Fruit fly (Drosophila melanogaster): ENCODE results near the gene CG7326.

The CG7326 gene

dm6 chrX:18857916-18858315 lies 5.7 kb downstream of the CG7326 start, which contains the start of gene Usp39:
TSS of gene Usp39 (plus strand) at chrX:18858203.
- TF ChIP-seq pzg (GFP tag; optimal IDR thresholded peaks at IDR 0.05) (peak; percentile 49), CG6791 (GFP tag; IDR thresholded peaks at IDR 0.05; ENCODE audit: partially characterized antibody) (peak; percentile 82), CG17361 (GFP tag; IDR thresholded peaks at IDR 0.05) (peak; percentile 61; the same call in 2 of the 3 replicates), CG13287 (GFP tag; IDR thresholded peaks at IDR 0.05; ENCODE audit: partially characterized antibody) (peak; percentile 53), eve (GFP tag; optimal IDR thresholded peaks at IDR 0.05) (no peak), CG34224 (GFP tag; IDR thresholded peaks at IDR 0.05; ENCODE audit: partially characterized antibody) (peak; percentile 56), Ssrp (tag; optimal IDR thresholded peaks at IDR 0.05) (peak; percentile 29), zen (tag; optimal IDR thresholded peaks at IDR 0.05) (peak; percentile 27), ttk (GFP tag; IDR thresholded peaks at IDR 0.05) (no peak), hb (GFP tag; IDR thresholded peaks at IDR 0.05; ENCODE audit: partially characterized antibody) (0 out of 3 replicates have a peak, but pooled peaks have one; percentile 53), slbo (GFP tag; IDR thresholded peaks at IDR 0.05) (peak; percentile 69), BEAF-32 (GFP tag; optimal IDR thresholded peaks at IDR 0.05) (peak; percentile 61), bbx (GFP tag; IDR thresholded peaks at IDR 0.05; ENCODE audit: partially characterized antibody) (peak; percentile 66), CG14860 (GFP tag; IDR thresholded peaks at IDR 0.05; ENCODE audit: partially characterized antibody) (peak; percentile 61; the same call in 2 of the 3 replicates), CG12391 (tag; optimal IDR thresholded peaks at IDR 0.05) (peak; percentile 62), CG32532 (GFP tag; IDR thresholded peaks at IDR 0.05) (0 out of 2 replicates have a peak, but pooled peaks have one; percentile 23), az2 (GFP tag; optimal IDR thresholded peaks at IDR 0.05) (peak; percentile 31), cad (GFP tag; optimal IDR thresholded peaks at IDR 0.05) (no peak), CHES-1-like (GFP tag; optimal IDR thresholded peaks at IDR 0.05) (peak; percentile 19), Dbx (GFP tag; IDR thresholded peaks at IDR 0.05) (no peak), YL-1 (GFP tag; optimal IDR thresholded peaks at IDR 0.05) (peak; percentile 35), CG11456 (GFP tag; IDR thresholded peaks at IDR 0.05) (peak; percentile 46; the same call in 1 of the 3 replicates), CG30403 (GFP tag; optimal IDR thresholded peaks at IDR 0.05) (peak; percentile 50), CG8281 (tag; optimal IDR thresholded peaks at IDR 0.05) (no peak), CG1602 (GFP tag; optimal IDR thresholded peaks at IDR 0.05) (peak; percentile 18), Opbp (GFP tag; IDR thresholded peaks at IDR 0.05; ENCODE audit: partially characterized antibody) (0 out of 3 replicates have a peak, but pooled peaks have one; percentile 21), cas (GFP tag; IDR thresholded peaks at IDR 0.05) (no peak), CG2712 (tag; optimal IDR thresholded peaks at IDR 0.05) (peak; percentile 32), CG12104 (GFP tag; optimal IDR thresholded peaks at IDR 0.05) (no peak), CG4617 (GFP tag; optimal IDR thresholded peaks at IDR 0.05; ENCODE audit: borderline replicate concordance) (peak; percentile 12), CG34422 (GFP tag; IDR thresholded peaks at IDR 0.05) (peak; percentile 76), CG15514 (GFP tag; optimal IDR thresholded peaks at IDR 0.05) (peak; percentile 56), fd64A (GFP tag; optimal IDR thresholded peaks at IDR 0.05) (no peak), knrl (GFP tag; IDR thresholded peaks at IDR 0.05; ENCODE audit: partially characterized antibody) (peak; percentile 53; the same call in 2 of the 3 replicates), Dp (GFP tag; optimal IDR thresholded peaks at IDR 0.05) (peak; percentile 5), stwl (tag; optimal IDR thresholded peaks at IDR 0.05) (peak; percentile 78), Hand (GFP tag; optimal IDR thresholded peaks at IDR 0.05) (no peak), CG12659 (GFP tag; optimal IDR thresholded peaks at IDR 0.05) (peak; percentile 63), dpn (GFP tag; optimal IDR thresholded peaks at IDR 0.05) (peak in 1 of 2 experiments; percentile 2), PHDP (tag; optimal IDR thresholded peaks at IDR 0.05) (peak; percentile 17), Xbp1 (GFP tag; optimal IDR thresholded peaks at IDR 0.05) (peak; percentile 50), CG11085 (GFP tag; IDR thresholded peaks at IDR 0.05) (no peak), pan (optimal IDR thresholded peaks at IDR 0.05) (no peak), pan (GFP tag; optimal IDR thresholded peaks at IDR 0.05 in 1 of 2, IDR thresholded peaks at IDR 0.05 in 1 of 2) (peak in 1 of 2 experiments; percentile 19), CG14710 (tag; optimal IDR thresholded peaks at IDR 0.05) (peak; percentile 68), gem (tag; optimal IDR thresholded peaks at IDR 0.05) (peak; percentile 68), CG9932 (GFP tag; IDR thresholded peaks at IDR 0.05) (peak; percentile 55), Doc3 (GFP tag; IDR thresholded peaks at IDR 0.05; ENCODE audit: partially characterized antibody) (0 out of 3 replicates have a peak, but pooled peaks have one; percentile 24)
